Worm (Caenorhabditis elegans): ENCODE results near the gene Y32H12A.6.

ce11 chrIII:5349250-5349649 lies 32.7 kb downstream of the Y32H12A.6 start, which contains the start of gene thoc-5:
- TF ChIP-seq R02D3.7 (tag; optimal IDR thresholded peaks at IDR 0.05) (peak; percentile 41), daf-12 (tag; optimal IDR thresholded peaks at IDR 0.05) (no peak), ZK546.5 (tag; optimal IDR thresholded peaks at IDR 0.05) (no peak), nhr-25 (tag; optimal IDR thresholded peaks at IDR 0.05) (peak; percentile 61), ztf-11 (tag; optimal IDR thresholded peaks at IDR 0.05) (no peak), nhr-11 (tag; optimal IDR thresholded peaks at IDR 0.05) (no peak), elt-1 (tag; optimal IDR thresholded peaks at IDR 0.05) (no peak), egl-27 (tag; optimal IDR thresholded peaks at IDR 0.05) (no peak), unc-62 (GFP tag; optimal IDR thresholded peaks at IDR 0.05) (no peak), skn-1 (tag; optimal IDR thresholded peaks at IDR 0.05) (no peak)

Data from whole organism, L3 larva.